Worm (Caenorhabditis elegans): ENCODE measurements around the gene mccc-2.

The mccc-2 gene

ce11 chrIII:9054414-9055147, 34.6 kb downstream of the mccc-2 start, which contains the start of gene cls-2:
Gene cls-2 (plus strand): TSS chrIII:9055048.
- 0 out of 2 replicates have a peak, but pooled peaks have one; percentile 14 for TF ChIP-seq ctbp-1 (GFP tag; IDR thresholded peaks at IDR 0.05)
- TF ChIP-seq nhr-102 (tag; optimal IDR thresholded peaks at IDR 0.05) = no peak
- TF ChIP-seq lim-7 (GFP tag; IDR thresholded peaks at IDR 0.05) = peak; percentile 23; the same call in 1 of the 2 replicates
- 0 out of 2 replicates have a peak, but pooled peaks have one; percentile 7 for TF ChIP-seq dmd-6 (GFP tag; IDR thresholded peaks at IDR 0.05)

ce11 chrIII:9053740-9054252, 35.4 kb downstream of the mccc-2 start, which contains the start of gene R107.5:
Gene R107.5 (minus strand): TSS chrIII:9053790.
- TF ChIP-seq ceh-44 (GFP tag; IDR thresholded peaks at IDR 0.05) = no peak
- peak; percentile 86 to 98 for TF ChIP-seq mdl-1 (tag; optimal IDR thresholded peaks at IDR 0.05)
- peak; percentile 47 to 79; a peak in 2 of 4 replicates for TF ChIP-seq madf-5 (GFP tag; IDR thresholded peaks at IDR 0.05)
- peak; percentile 94 for TF ChIP-seq dve-1 (tag; optimal IDR thresholded peaks at IDR 0.05; ENCODE audit: insufficient read depth)
- 0 out of 2 replicates have a peak, but pooled peaks have one; percentile 66 for TF ChIP-seq Y105C5A.15 (GFP tag; IDR thresholded peaks at IDR 0.05)
- peak; percentile 83 for TF ChIP-seq lin-13 (GFP tag; optimal IDR thresholded peaks at IDR 0.05)
- TF ChIP-seq nhr-102 (tag; optimal IDR thresholded peaks at IDR 0.05) = peak; percentile 94
- peak; percentile 82 for TF ChIP-seq F37D6.2 (tag; optimal IDR thresholded peaks at IDR 0.05)
- TF ChIP-seq unc-130 (GFP tag; optimal IDR thresholded peaks at IDR 0.05) = no peak
- 0 out of 2 replicates have a peak, but pooled peaks have one; percentile 38 for TF ChIP-seq tag-97 (GFP tag; IDR thresholded peaks at IDR 0.05)
- peak; percentile 96 for TF ChIP-seq gei-8 (GFP tag; optimal IDR thresholded peaks at IDR 0.05)
- no peak for TF ChIP-seq ceh-82 (tag; optimal IDR thresholded peaks at IDR 0.05)
- peak; percentile 56; the same call in 1 of the 2 replicates for TF ChIP-seq mxl-2 (GFP tag; conservative IDR thresholded peaks at IDR 0.05)
- peak; percentile 92 for TF ChIP-seq php-3 (GFP tag; IDR thresholded peaks at IDR 0.05)
- TF ChIP-seq nhr-10 (tag; optimal IDR thresholded peaks at IDR 0.05) = peak; percentile 88
- TF ChIP-seq ztf-11 (tag; optimal IDR thresholded peaks at IDR 0.05) = no peak
- TF ChIP-seq hlh-30 (tag; optimal IDR thresholded peaks at IDR 0.05; ENCODE audit: insufficient read depth) = peak; percentile 97
- TF ChIP-seq mxl-3 (GFP tag; optimal IDR thresholded peaks at IDR 0.05) = peak; percentile 97
- peak; percentile 97 for TF ChIP-seq tra-1 (GFP tag; IDR thresholded peaks at IDR 0.05)
- no peak for TF ChIP-seq pqm-1 (tag; optimal IDR thresholded peaks at IDR 0.05)
- peak; percentile 71 for TF ChIP-seq nhr-6 (tag; optimal IDR thresholded peaks at IDR 0.05)
- peak; percentile 73 for TF ChIP-seq dpl-1 (GFP tag; optimal IDR thresholded peaks at IDR 0.05)
- TF ChIP-seq daf-8 (GFP tag; IDR thresholded peaks at IDR 0.05) = no peak
- no peak for TF ChIP-seq F49E8.2 (tag; optimal IDR thresholded peaks at IDR 0.05; ENCODE audit: borderline replicate concordance)
- peak; percentile 57 for TF ChIP-seq duxl-1 (tag; optimal IDR thresholded peaks at IDR 0.05; ENCODE audit: poor library complexity)
- TF ChIP-seq Y75B8A.6 (GFP tag; IDR thresholded peaks at IDR 0.05) = peak; percentile 92
- peak; percentile 92 for TF ChIP-seq set-16 (GFP tag; IDR thresholded peaks at IDR 0.05)
- peak; percentile 95 for TF ChIP-seq rbr-2 (tag; optimal IDR thresholded peaks at IDR 0.05)
- TF ChIP-seq unc-39 (tag; optimal IDR thresholded peaks at IDR 0.05) = peak; percentile 96
- TF ChIP-seq nhr-42 (GFP tag; IDR thresholded peaks at IDR 0.05) = peak; percentile 89; the same call in 1 of the 2 replicates
- peak; percentile 97 for TF ChIP-seq zfp-3 (GFP tag; conservative IDR thresholded peaks at IDR 0.05)
- peak; percentile 87 for TF ChIP-seq ctbp-1 (GFP tag; IDR thresholded peaks at IDR 0.05)
- TF ChIP-seq egl-27 (tag; optimal IDR thresholded peaks at IDR 0.05) = no peak
- TF ChIP-seq fkh-10 (GFP tag; optimal IDR thresholded peaks at IDR 0.05) = no peak
- peak; percentile 48 for TF ChIP-seq ama-1 (optimal IDR thresholded peaks at IDR 0.05)
- peak; percentile 66 for TF ChIP-seq cey-2 (tag; optimal IDR thresholded peaks at IDR 0.05; ENCODE audit: borderline replicate concordance, insufficient read depth)
- peak; percentile 93 for TF ChIP-seq hmg-1.1 (GFP tag; IDR thresholded peaks at IDR 0.05)
- TF ChIP-seq ZK337.2 (GFP tag; IDR thresholded peaks at IDR 0.05) = 0 out of 2 replicates have a peak, but pooled peaks have one; percentile 53
- TF ChIP-seq F44E2.7 (GFP tag; IDR thresholded peaks at IDR 0.05) = 0 out of 2 replicates have a peak, but pooled peaks have one; percentile 8
- TF ChIP-seq lim-7 (GFP tag; IDR thresholded peaks at IDR 0.05) = peak; percentile 67; the same call in 1 of the 2 replicates
- peak; percentile 81 for TF ChIP-seq lin-38 (GFP tag; IDR thresholded peaks at IDR 0.05)
- TF ChIP-seq daf-12 (tag; optimal IDR thresholded peaks at IDR 0.05) = no peak
- peak; percentile 21 for TF ChIP-seq ztf-7 (tag; optimal IDR thresholded peaks at IDR 0.05)
- TF ChIP-seq zip-11 (GFP tag; IDR thresholded peaks at IDR 0.05) = 0 out of 2 replicates have a peak, but pooled peaks have one; percentile 13
